Worm (Caenorhabditis elegans) whole organism, late embryonic: ENCODE measurements around the gene uncp-18.

Experiments used
- fax-1 ChIP-seq: sonication (generic microtip); optimal IDR thresholded peaks from 2 replicates; lab custom pipeline; 2016; ENCODE audit warnings: missing genotype, missing genetic modification characterization, missing compliant biosample characterization
- unc-42 ChIP-seq: sonication (generic microtip); optimal IDR thresholded peaks from 2 replicates; lab custom pipeline; 2016; ENCODE audit warnings: missing genotype, missing genetic modification characterization, missing compliant biosample characterization

ce11 chrIV:427100-427908 lies 36.9 kb downstream of the uncp-18 start:
- TF ChIP-seq fax-1 (no peak), unc-42 (tag; lab: Kevin White, UChicago) (no peak)
